Fruit fly (Drosophila melanogaster) S2 (cell line): ENCODE data around the gene Ccdc85.

Experiments used
- CG8478 ChIP-seq: fragments of >200 bp; optimal IDR thresholded peaks from 2 replicates; lab custom pipeline; 2018
- CTCF ChIP-seq, 2 experiments: fragments of >200 bp; optimal IDR thresholded peaks; 2 replicates each; lab custom pipeline; 2018

The Ccdc85 gene

dm6 chr2L:2999113-2999512, at the start of gene Ccdc85:
TSS of gene Ccdc85 (plus strand) at chr2L:2999286.
- TF ChIP-seq CTCF (optimal IDR thresholded peaks at IDR 0.05; lab: Kevin White, UChicago) (peak; percentile 23 to 51), CG8478 (lab: Kevin White, UChicago) (no peak)

- no peak for TF ChIP-seq CG8478 (lab: Kevin White, UChicago)
Measured at dm6 chr2L:2954472-2954871, 44.6 kb upstream of the Ccdc85 start, which contains the start of gene Rbp9. TSS of gene Rbp9 (plus strand) at chr2L:2954762.

dm6 chr2L:2955659-2956058, 43.4 kb upstream of the Ccdc85 start:
- TF ChIP-seq CTCF (optimal IDR thresholded peaks at IDR 0.05; lab: Kevin White, UChicago) (no peak), CG8478 (lab: Kevin White, UChicago) (no peak)

- no peak for TF ChIP-seq CG8478 (lab: Kevin White, UChicago)
- no peak for TF ChIP-seq CTCF (optimal IDR thresholded peaks at IDR 0.05; lab: Kevin White, UChicago)
Measured at dm6 chr2L:2956358-2956757, 42.7 kb upstream of the Ccdc85 start.

DNA sequence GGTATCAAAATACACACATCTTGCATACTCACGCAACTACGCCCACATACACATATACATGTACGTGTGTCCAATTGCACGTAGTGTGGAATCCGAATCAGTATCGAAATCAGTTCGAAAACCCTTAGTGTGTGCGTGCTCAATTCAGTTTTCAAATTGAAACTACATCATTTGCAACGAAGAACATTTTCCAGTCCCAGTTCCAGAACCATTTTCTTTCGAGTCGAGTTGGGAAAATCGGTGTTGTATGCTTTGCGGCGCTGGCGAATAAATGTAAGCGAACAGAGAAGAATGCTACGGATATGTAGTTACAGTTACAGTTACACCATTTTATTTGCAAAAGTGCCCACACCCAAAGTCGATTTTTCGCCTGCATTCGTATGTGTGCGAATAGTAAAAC, 42.1 kb upstream of the Ccdc85 start:
- TF ChIP-seq CG8478 (lab: Kevin White, UChicago) (no peak), CTCF (optimal IDR thresholded peaks at IDR 0.05; lab: Kevin White, UChicago) (peak; percentile 30 to 51)

dm6 chr2L:2957547-2958174, 41.4 kb upstream of the Ccdc85 start:
- TF ChIP-seq CTCF (optimal IDR thresholded peaks at IDR 0.05; lab: Kevin White, UChicago): no peak
- no peak for TF ChIP-seq CG8478 (lab: Kevin White, UChicago)

DNA sequence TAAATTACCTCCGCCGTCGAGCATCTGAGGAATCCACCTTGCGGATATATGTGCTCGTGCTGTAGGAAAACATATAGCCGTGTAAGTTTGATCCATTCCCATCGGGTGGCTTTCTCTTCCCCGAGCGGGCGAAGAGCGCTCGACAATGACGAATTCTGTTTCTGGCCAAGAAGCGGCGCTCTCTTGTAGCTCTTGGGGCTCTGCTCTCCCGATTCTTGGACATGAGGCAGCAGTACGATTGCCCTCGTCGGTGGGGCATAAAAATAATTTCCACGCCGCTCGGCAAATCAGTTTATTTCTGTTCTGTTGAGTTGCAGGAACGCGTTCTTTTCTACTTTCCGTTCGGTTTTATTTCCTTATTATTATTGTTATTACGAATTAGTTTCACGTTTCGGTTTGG, 40.2 kb upstream of the Ccdc85 start:
- TF ChIP-seq CTCF (optimal IDR thresholded peaks at IDR 0.05; lab: Kevin White, UChicago): no peak
- TF ChIP-seq CG8478 (lab: Kevin White, UChicago): no peak

- no peak for TF ChIP-seq CG8478 (lab: Kevin White, UChicago)
- peak; percentile 82 to 89 for TF ChIP-seq CTCF (optimal IDR thresholded peaks at IDR 0.05; lab: Kevin White, UChicago)
Measured at dm6 chr2L:2966917-2967316, 32.2 kb upstream of the Ccdc85 start.

dm6 chr2L:2969438-2969837, 29.6 kb upstream of the Ccdc85 start, which contains the start of gene Ts:
TSS of gene Ts (minus strand) at chr2L:2969638.
- TF ChIP-seq CG8478 (lab: Kevin White, UChicago) (no peak), CTCF (optimal IDR thresholded peaks at IDR 0.05; lab: Kevin White, UChicago) (no peak)

dm6 chr2L:2972439-2972936, 26.6 kb upstream of the Ccdc85 start, which contains the start of the genes Rrp1 and gammaTub23C:
TSS of gene Rrp1 (minus strand) at chr2L:2972508.
TSS of gene gammaTub23C (plus strand) at chr2L:2972891.
- TF ChIP-seq CG8478 (lab: Kevin White, UChicago): no peak
- no peak for TF ChIP-seq CTCF (optimal IDR thresholded peaks at IDR 0.05; lab: Kevin White, UChicago)

DNA sequence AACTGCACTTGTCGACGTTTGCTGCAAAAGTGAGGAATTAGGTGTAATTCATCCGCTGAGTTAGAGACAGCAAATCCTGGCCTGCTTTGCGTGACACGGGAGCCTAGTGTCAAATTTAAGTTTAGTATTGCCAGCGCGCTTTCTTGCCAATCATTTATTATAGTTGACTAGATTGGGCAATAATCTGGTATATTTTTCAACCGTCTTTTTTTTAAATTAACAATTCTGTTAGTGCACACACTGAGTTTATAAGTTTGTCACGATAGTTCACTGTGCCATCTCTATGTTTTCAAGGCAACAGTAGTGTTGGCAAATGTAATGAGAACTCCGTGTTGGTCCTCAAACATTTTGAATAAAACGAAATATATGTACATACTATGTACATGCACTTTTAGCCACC, 22.3 kb upstream of the Ccdc85 start, which contains the start of the genes CG9641 and CG3165:
Gene CG9641 (minus strand): TSS at position 34 of the 400 bp plus-strand sequence.
Gene CG3165 (plus strand): TSS at position 294 of the 400 bp plus-strand sequence.
- TF ChIP-seq CG8478 (lab: Kevin White, UChicago): no peak
- no peak for TF ChIP-seq CTCF (optimal IDR thresholded peaks at IDR 0.05; lab: Kevin White, UChicago)

DNA sequence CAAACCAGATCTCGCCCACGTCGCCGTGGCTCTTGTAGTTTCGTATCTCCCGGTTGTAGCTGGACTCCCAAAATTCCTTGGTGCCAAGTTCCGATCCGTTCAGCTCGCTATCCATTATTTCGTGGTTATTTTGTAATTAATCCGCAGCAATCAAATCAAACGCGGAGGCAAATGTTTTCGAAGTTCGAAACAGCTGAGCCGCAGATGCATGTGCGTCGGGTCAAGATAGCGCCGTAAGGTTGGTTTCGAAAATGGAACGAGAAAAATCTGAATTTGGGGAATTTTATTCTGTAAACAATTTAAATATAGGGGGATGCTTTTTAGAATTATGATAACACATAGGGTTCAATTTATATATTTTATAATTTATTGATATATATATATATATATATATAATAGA, 20.0 kb upstream of the Ccdc85 start, which contains the start of gene CG9643:
Gene CG9643 (minus strand): TSS at position 198 of the 400 bp plus-strand sequence.
- TF ChIP-seq CG8478 (lab: Kevin White, UChicago) (no peak), CTCF (optimal IDR thresholded peaks at IDR 0.05; lab: Kevin White, UChicago) (no peak)

dm6 chr2L:2986776-2987175, 12.3 kb upstream of the Ccdc85 start:
- no peak for TF ChIP-seq CG8478 (lab: Kevin White, UChicago)
- no peak for TF ChIP-seq CTCF (optimal IDR thresholded peaks at IDR 0.05; lab: Kevin White, UChicago)

dm6 chr2L:2987681-2988381, 11.3 kb upstream of the Ccdc85 start, which contains the start of the genes Chd1 and Bem46:
TSS of gene Chd1 (minus strand) at chr2L:2987723.
TSS of gene Bem46 (plus strand) at chr2L:2988116.
- TF ChIP-seq CG8478 (lab: Kevin White, UChicago) (no peak), CTCF (optimal IDR thresholded peaks at IDR 0.05; lab: Kevin White, UChicago) (peak in 1 of 2 experiments; percentile 17)

DNA sequence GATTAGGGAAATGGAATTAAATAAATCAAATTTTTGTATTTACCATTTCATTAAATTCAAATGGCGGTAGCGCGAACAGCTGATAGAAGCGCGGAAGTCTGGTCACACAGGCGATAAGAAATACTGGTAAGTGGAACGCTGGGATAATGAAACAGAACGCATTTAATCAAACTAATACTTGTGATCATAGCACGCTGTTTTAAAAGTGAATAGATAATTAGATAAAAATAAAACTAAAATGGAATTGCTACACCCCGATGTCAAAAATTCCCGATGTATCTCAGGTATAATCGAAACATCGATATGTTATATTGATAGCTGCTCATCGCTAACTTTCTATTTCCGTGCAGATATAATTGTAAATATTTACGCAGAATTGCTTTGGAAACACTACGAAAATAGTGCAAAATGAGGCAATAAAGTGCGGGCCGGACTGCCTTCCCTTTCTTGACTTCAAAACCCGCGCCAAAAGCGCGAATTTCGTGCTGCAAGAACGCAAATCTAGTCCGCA, 6.4 kb upstream of the Ccdc85 start, which contains the start of the genes okr and CG3558:
Gene okr (minus strand): TSS at position 96 of the 511 bp plus-strand sequence.
Gene CG3558 (plus strand): TSS at position 207 of the 511 bp plus-strand sequence.
- no peak for TF ChIP-seq CG8478 (lab: Kevin White, UChicago)
- peak in 1 of 2 experiments; percentile 2 for TF ChIP-seq CTCF (optimal IDR thresholded peaks at IDR 0.05; lab: Kevin White, UChicago)
